Fruit fly (Drosophila melanogaster) whole organism, embryonic: ENCODE data around the gene sro.

ENCODE experiments used
- Ada2b ChIP-seq: fragments of 200-800 bp; sonication (Bioruptor generic); IDR thresholded peaks from 2 replicates; pipeline ENCODE4 v1.3.6; 2022; ENCODE audit warnings: missing biosample characterization, missing genetic modification characterization
- BEAF-32 ChIP-seq: fragments of 200-800 bp; sonication (Bioruptor generic); optimal IDR thresholded peaks from 3 replicates; lab custom pipeline; 2017; ENCODE audit warnings: missing biosample characterization, missing genetic modification characterization, mild to moderate bottlenecking, moderate library complexity, missing genetic modification reagents
- Bgb ChIP-seq: fragments of 200-800 bp; sonication (Bioruptor generic); IDR thresholded peaks from 2 replicates; pipeline ENCODE4 v1.3.6; 2022; ENCODE audit warnings: missing biosample characterization, missing genetic modification characterization; ENCODE audit not compliant: partially characterized antibody
- CG10959 ChIP-seq: fragments of 200-800 bp; sonication (Bioruptor generic); IDR thresholded peaks from 2 replicates; pipeline ENCODE4 v1.3.6; 2022; ENCODE audit warnings: missing biosample characterization, missing genetic modification characterization
- CG14860 ChIP-seq: fragments of 200-800 bp; sonication (Bioruptor generic); IDR thresholded peaks from 3 replicates; pipeline ENCODE4 v1.3.6; 2022; ENCODE audit warnings: missing biosample characterization, missing genetic modification characterization; ENCODE audit not compliant: partially characterized antibody
- CG16779 ChIP-seq: fragments of 200-800 bp; sonication (Bioruptor generic); IDR thresholded peaks from 2 replicates; pipeline ENCODE4 v1.3.6; 2022; ENCODE audit warnings: missing biosample characterization, missing genetic modification characterization
- CG2120 ChIP-seq: fragments of 200-800 bp; sonication (Bioruptor generic); optimal IDR thresholded peaks from 3 replicates; lab custom pipeline; 2016; ENCODE audit warnings: missing biosample characterization, missing genetic modification characterization
- CG2129 ChIP-seq: fragments of 200-800 bp; sonication (Bioruptor generic); IDR thresholded peaks from 2 replicates; pipeline ENCODE4 v1.3.6; 2022; ENCODE audit warnings: missing biosample characterization, missing genetic modification characterization; ENCODE audit not compliant: partially characterized antibody
- CG3995 ChIP-seq: fragments of 200-800 bp; sonication (Bioruptor generic); optimal IDR thresholded peaks from 3 replicates; lab custom pipeline; 2016; ENCODE audit warnings: missing biosample characterization, missing genetic modification characterization
- CG42726 ChIP-seq: fragments of 200-800 bp; sonication (Bioruptor generic); IDR thresholded peaks from 2 replicates; pipeline ENCODE4 v1.3.6; 2022; ENCODE audit warnings: missing biosample characterization, missing genetic modification characterization; ENCODE audit not compliant: partially characterized antibody
- CG4360 ChIP-seq: fragments of 200-800 bp; sonication (Bioruptor generic); IDR thresholded peaks from 2 replicates; pipeline ENCODE4 v1.3.6; 2022; ENCODE audit warnings: missing biosample characterization, missing genetic modification characterization
- CG4617 ChIP-seq: fragments of 200-800 bp; sonication (Bioruptor generic); optimal IDR thresholded peaks from 3 replicates; lab custom pipeline; 2016; ENCODE audit warnings: missing biosample characterization, missing genetic modification characterization, borderline replicate concordance
- CG5245 ChIP-seq: fragments of 200-800 bp; sonication (Bioruptor generic); optimal IDR thresholded peaks from 3 replicates; lab custom pipeline; 2016; ENCODE audit warnings: missing biosample characterization, missing genetic modification characterization
- CG6175 ChIP-seq: fragments of 200-800 bp; sonication (Bioruptor generic); IDR thresholded peaks from 3 replicates; pipeline ENCODE4 v1.3.6; 2022; ENCODE audit warnings: missing biosample characterization, missing genetic modification characterization
- CG7963 ChIP-seq: fragments of 200-800 bp; sonication (Bioruptor generic); IDR thresholded peaks from 3 replicates; pipeline ENCODE4 v1.3.6; 2022; ENCODE audit warnings: missing biosample characterization, missing genetic modification characterization; ENCODE audit not compliant: partially characterized antibody
- Dref ChIP-seq: fragments of 200-800 bp; sonication (Bioruptor generic); IDR thresholded peaks from 2 replicates; pipeline ENCODE4 v1.3.6; 2022; ENCODE audit warnings: missing biosample characterization, missing genetic modification characterization
- Ets65A ChIP-seq: fragments of 200-800 bp; sonication (Bioruptor generic); peaks from one replicate; lab custom pipeline; 2016; ENCODE audit warnings: missing biosample characterization, missing genetic modification characterization
- Gsc ChIP-seq: fragments of 200-800 bp; sonication (Bioruptor generic); IDR thresholded peaks from 2 replicates; pipeline ENCODE4 v1.3.6; 2022; ENCODE audit warnings: missing biosample characterization, missing genetic modification characterization
- HLH4C ChIP-seq: fragments of 200-800 bp; sonication (Bioruptor generic); IDR thresholded peaks from 3 replicates; pipeline ENCODE4 v1.3.6; 2022; ENCODE audit warnings: missing biosample characterization, missing genetic modification characterization; ENCODE audit not compliant: partially characterized antibody
- Hmx ChIP-seq: fragments of 200-800 bp; sonication (Bioruptor generic); optimal IDR thresholded peaks from 2 replicates; lab custom pipeline; 2016; ENCODE audit warnings: missing biosample characterization, missing genetic modification characterization
- MBD-R2 ChIP-seq: fragments of 200-800 bp; sonication (Bioruptor generic); IDR thresholded peaks from 2 replicates; pipeline ENCODE4 v1.3.6; 2022; ENCODE audit warnings: missing biosample characterization, missing genetic modification characterization
- Max ChIP-seq: fragments of 200-800 bp; sonication (Bioruptor generic); optimal IDR thresholded peaks from 2 replicates; lab custom pipeline; 2016; ENCODE audit warnings: missing biosample characterization, mild to moderate bottlenecking, missing genetic modification characterization
- Meics ChIP-seq: fragments of 200-800 bp; sonication (Bioruptor generic); optimal IDR thresholded peaks from 2 replicates; lab custom pipeline; 2017; ENCODE audit warnings: missing biosample characterization, mild to moderate bottlenecking, missing genetic modification characterization
- Taf1 ChIP-seq: fragments of 200-800 bp; sonication (Bioruptor generic); IDR thresholded peaks from 2 replicates; pipeline ENCODE4 v1.3.6; 2022; ENCODE audit warnings: missing biosample characterization, missing genetic modification characterization
- YL-1 ChIP-seq: fragments of 200-800 bp; sonication (Bioruptor generic); optimal IDR thresholded peaks from 3 replicates; lab custom pipeline; 2017; ENCODE audit warnings: missing biosample characterization, mild to moderate bottlenecking, missing genetic modification characterization
- aop ChIP-seq: fragments of 200-800 bp; sonication (Bioruptor generic); IDR thresholded peaks from 2 replicates; pipeline ENCODE4 v1.3.6; 2022; ENCODE audit warnings: missing biosample characterization, missing genetic modification characterization
- ato ChIP-seq: fragments of 200-800 bp; sonication (Bioruptor generic); IDR thresholded peaks from 2 replicates; pipeline ENCODE4 v1.3.6; 2022; ENCODE audit warnings: missing biosample characterization, missing genetic modification characterization; ENCODE audit not compliant: partially characterized antibody
- btn ChIP-seq: fragments of 200-800 bp; sonication (Bioruptor generic); optimal IDR thresholded peaks from 2 replicates; lab custom pipeline; 2016; ENCODE audit warnings: missing biosample characterization, missing genetic modification characterization
- cad ChIP-seq: fragments of >200 bp; optimal IDR thresholded peaks from 2 replicates; lab custom pipeline; 2017; ENCODE audit warnings: missing biosample characterization, missing genetic modification characterization
- cato ChIP-seq: fragments of 200-800 bp; sonication (Bioruptor generic); optimal IDR thresholded peaks from 2 replicates; lab custom pipeline; 2016; ENCODE audit warnings: missing biosample characterization, missing genetic modification characterization, borderline replicate concordance
- corto ChIP-seq: fragments of 200-800 bp; sonication (Bioruptor generic); optimal IDR thresholded peaks from 2 replicates; lab custom pipeline; 2016; ENCODE audit warnings: missing biosample characterization, mild to moderate bottlenecking, missing genetic modification characterization, moderate library complexity
- crc ChIP-seq: fragments of 200-800 bp; sonication (Bioruptor generic); optimal IDR thresholded peaks from 2 replicates; lab custom pipeline; 2016; ENCODE audit warnings: missing biosample characterization, missing genetic modification characterization
- dysf ChIP-seq: fragments of 200-800 bp; sonication (Bioruptor generic); IDR thresholded peaks from 3 replicates; pipeline ENCODE4 v1.3.6; 2022; ENCODE audit warnings: missing biosample characterization, missing genetic modification characterization
- fd102C ChIP-seq: fragments of 200-800 bp; sonication (Bioruptor generic); optimal IDR thresholded peaks from 2 replicates; lab custom pipeline; 2018; ENCODE audit warnings: missing biosample characterization, mild to moderate bottlenecking, missing genetic modification characterization, moderate library complexity
- grau ChIP-seq: fragments of 200-800 bp; optimal IDR thresholded peaks from 3 replicates; lab custom pipeline; 2019; ENCODE audit warnings: missing biosample characterization, mild to moderate bottlenecking, missing genetic modification characterization, moderate library complexity
- gsb-n ChIP-seq: fragments of 200-800 bp; sonication (Bioruptor generic); optimal IDR thresholded peaks from 3 replicates; lab custom pipeline; 2018; ENCODE audit warnings: missing biosample characterization, mild to moderate bottlenecking, missing genetic modification characterization
- gt ChIP-seq: fragments of 200-800 bp; sonication (Bioruptor generic); IDR thresholded peaks from 2 replicates; pipeline ENCODE4 v1.3.6; 2022; ENCODE audit warnings: missing biosample characterization, missing genetic modification characterization
- hbn ChIP-seq: fragments of 200-800 bp; sonication (Bioruptor generic); IDR thresholded peaks from 2 replicates; pipeline ENCODE4 v1.3.6; 2022; ENCODE audit warnings: missing biosample characterization, missing genetic modification characterization; ENCODE audit not compliant: partially characterized antibody
- her ChIP-seq: fragments of 200-800 bp; sonication (Bioruptor generic); optimal IDR thresholded peaks from 2 replicates; lab custom pipeline; 2016; ENCODE audit warnings: missing biosample characterization, missing genetic modification characterization
- knrl ChIP-seq: fragments of 200-800 bp; sonication (Bioruptor generic); IDR thresholded peaks from 3 replicates; pipeline ENCODE4 v1.3.6; 2022; ENCODE audit warnings: missing biosample characterization, missing genetic modification characterization; ENCODE audit not compliant: partially characterized antibody
- mld ChIP-seq: fragments of 200-800 bp; sonication (Bioruptor generic); IDR thresholded peaks from 3 replicates; pipeline ENCODE4 v1.3.6; 2022; ENCODE audit warnings: missing biosample characterization, missing genetic modification characterization; ENCODE audit not compliant: partially characterized antibody
- nerfin-2 ChIP-seq: fragments of 200-800 bp; sonication (Bioruptor generic); IDR thresholded peaks from 2 replicates; pipeline ENCODE4 v1.3.6; 2022; ENCODE audit warnings: missing biosample characterization, missing genetic modification characterization; ENCODE audit not compliant: partially characterized antibody
- pzg ChIP-seq: fragments of 200-800 bp; sonication (Bioruptor generic); optimal IDR thresholded peaks from 3 replicates; lab custom pipeline; 2018; ENCODE audit warnings: missing biosample characterization, mild to moderate bottlenecking, missing genetic modification characterization, moderate library complexity
- seq ChIP-seq: fragments of 200-800 bp; sonication (Bioruptor generic); IDR thresholded peaks from 2 replicates; pipeline ENCODE4 v1.3.6; 2022; ENCODE audit warnings: missing biosample characterization, missing genetic modification characterization
- ssp ChIP-seq: fragments of 200-800 bp; sonication (Bioruptor generic); IDR thresholded peaks from 2 replicates; pipeline ENCODE4 v1.3.6; 2022; ENCODE audit warnings: missing biosample characterization, missing genetic modification characterization
- tna ChIP-seq: fragments of 200-800 bp; sonication (Bioruptor generic); IDR thresholded peaks from 2 replicates; pipeline ENCODE4 v1.3.6; 2022; ENCODE audit warnings: missing biosample characterization, missing genetic modification characterization; ENCODE audit not compliant: partially characterized antibody
- tx ChIP-seq: fragments of 200-800 bp; sonication (Bioruptor generic); optimal IDR thresholded peaks from 2 replicates; lab custom pipeline; 2016; ENCODE audit warnings: missing biosample characterization, missing genetic modification characterization
- zen2 ChIP-seq: fragments of 200-800 bp; sonication (Bioruptor generic); IDR thresholded peaks from 3 replicates; pipeline ENCODE4 v1.3.6; 2022; ENCODE audit warnings: missing biosample characterization, missing genetic modification characterization; ENCODE audit not compliant: partially characterized antibody

Gene sro

DNA sequence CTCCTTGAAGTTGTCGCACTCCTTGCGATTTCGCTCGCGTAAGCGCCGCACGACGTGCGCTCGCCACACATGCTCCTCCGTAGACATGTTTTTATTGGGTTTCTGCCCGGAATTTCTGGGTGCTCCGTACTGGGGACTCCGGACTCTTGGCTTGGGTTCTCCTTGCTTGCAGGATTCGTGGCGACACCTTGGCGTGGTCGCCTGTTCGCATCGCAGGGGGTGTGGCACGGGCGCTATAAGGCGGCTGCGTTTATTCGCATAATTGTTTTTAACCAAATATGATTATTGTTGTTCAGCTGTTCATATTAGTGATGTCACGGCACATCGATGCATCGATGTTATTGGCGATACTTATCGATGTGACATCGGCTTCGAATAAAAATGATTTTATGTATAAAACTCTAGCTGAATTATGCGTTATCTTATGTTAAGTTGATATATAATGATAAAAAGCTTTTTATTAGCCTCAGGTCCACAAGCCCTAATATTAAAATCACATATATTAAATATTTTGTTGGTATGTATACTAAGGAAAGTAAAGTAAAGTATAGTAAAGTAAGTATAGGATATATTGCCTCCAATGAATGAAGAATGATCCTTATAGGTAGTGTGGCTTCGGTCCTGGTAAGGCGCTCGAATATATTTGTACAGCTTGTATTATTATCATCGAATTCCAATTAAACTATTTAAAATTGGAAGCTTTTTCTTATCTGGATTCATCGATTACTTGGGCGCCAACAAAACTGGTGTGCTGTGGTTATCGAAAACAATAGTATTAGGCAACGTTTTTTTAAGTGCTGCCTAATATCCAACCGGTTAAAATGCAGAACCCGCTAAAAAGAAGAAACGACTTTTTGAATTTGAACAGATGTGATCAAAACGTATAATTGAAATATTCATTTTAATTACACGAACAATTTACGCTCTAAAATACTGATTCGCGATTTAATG, 40.6 kb downstream of the sro start, which contains the start of gene Atg16 (continued):
- TF ChIP-seq CG6175 (GFP tag; lab: Robert Waterston, UW) (peak; percentile 18; the same call in 1 of the 3 replicates), MBD-R2 (GFP tag; lab: Robert Waterston, UW) (peak; percentile 75), CG16779 (GFP tag; lab: Robert Waterston, UW) (no peak), Dref (GFP tag; lab: Robert Waterston, UW) (peak; percentile 82), ato (GFP tag; lab: Robert Waterston, UW) (peak; percentile 80), ssp (GFP tag; lab: Robert Waterston, UW) (no peak), Meics (GFP tag; lab: Kevin White, UChicago) (no peak), dysf (GFP tag; lab: Robert Waterston, UW) (no peak), zen2 (GFP tag; lab: Robert Waterston, UW) (peak; percentile 85), HLH4C (GFP tag; lab: Robert Waterston, UW) (peak; percentile 92), CG4360 (GFP tag; lab: Robert Waterston, UW) (no peak), CG10959 (GFP tag; lab: Robert Waterston, UW) (no peak), CG42726 (GFP tag; lab: Robert Waterston, UW) (peak; percentile 86), cato (no peak), Hmx (GFP tag; lab: Kevin White, UChicago) (no peak), grau (tag; lab: Kevin White, UChicago) (no peak), tx (GFP tag; lab: Kevin White, UChicago) (no peak), Ets65A (peak; percentile 68), Bgb (GFP tag; lab: Robert Waterston, UW) (peak; percentile 92), cad (GFP tag; lab: Kevin White, UChicago) (no peak), nerfin-2 (GFP tag; lab: Robert Waterston, UW) (peak; percentile 87), tna (GFP tag; lab: Robert Waterston, UW) (peak; percentile 80), her (GFP tag; lab: Kevin White, UChicago) (no peak), CG5245 (GFP tag; lab: Kevin White, UChicago) (no peak), corto (GFP tag; lab: Kevin White, UChicago) (peak; percentile 19), btn (GFP tag; lab: Kevin White, UChicago) (no peak), BEAF-32 (GFP tag; lab: Kevin White, UChicago) (peak; percentile 89), hbn (GFP tag; lab: Robert Waterston, UW) (peak; percentile 76), fd102C (GFP tag; lab: Kevin White, UChicago) (no peak), gsb-n (no peak), gt (GFP tag; lab: Robert Waterston, UW) (no peak), seq (GFP tag; lab: Robert Waterston, UW) (no peak), Gsc (GFP tag; lab: Robert Waterston, UW) (no peak), knrl (GFP tag; lab: Robert Waterston, UW) (peak; percentile 93), pzg (GFP tag; lab: Kevin White, UChicago) (peak; percentile 38), CG2120 (peak; percentile 36), CG4617 (GFP tag; lab: Kevin White, UChicago) (peak; percentile 39), CG3995 (GFP tag; lab: Kevin White, UChicago) (peak; percentile 36), CG7963 (GFP tag; lab: Robert Waterston, UW) (peak; percentile 91), aop (GFP tag; lab: Robert Waterston, UW) (no peak), mld (GFP tag; lab: Robert Waterston, UW) (peak; percentile 93), crc (GFP tag; lab: Kevin White, UChicago) (no peak), Max (no peak), Taf1 (no peak), Ada2b (no peak), CG14860 (GFP tag; lab: Robert Waterston, UW) (peak; percentile 92), YL-1 (peak; percentile 27), CG2129 (GFP tag; lab: Robert Waterston, UW) (peak; percentile 85)
